Worm (Caenorhabditis elegans) whole organism, L3 larva: ENCODE results near the gene fbxa-139.
A peak's percentile ranks its signal among the peaks of the same experiment; 100 is the strongest.

Experiments
- aly-2 ChIP-seq: fragments of 150-350 bp; optimal IDR thresholded peaks from 2 replicates; lab custom pipeline; 2014; ENCODE audit warnings: missing biosample characterization, missing genetic modification characterization
- ama-1 ChIP-seq: fragments of 150-350 bp; optimal IDR thresholded peaks from 2 replicates; lab custom pipeline; 2018
- ceh-16 ChIP-seq: sonication (generic microtip); optimal IDR thresholded peaks from 2 replicates; lab custom pipeline; 2017; ENCODE audit warnings: missing biosample characterization, missing genetic modification characterization
- ceh-82 ChIP-seq: fragments of 150-350 bp; optimal IDR thresholded peaks from 2 replicates; lab custom pipeline; 2014; ENCODE audit warnings: missing biosample characterization, missing genetic modification characterization
- ceh-9 ChIP-seq: sonication (generic microtip); optimal IDR thresholded peaks from 2 replicates; lab custom pipeline; 2018; ENCODE audit warnings: missing biosample characterization, missing genetic modification characterization
- egl-27 ChIP-seq: sonication (generic microtip); optimal IDR thresholded peaks from 4 replicates; lab custom pipeline; 2017; ENCODE audit warnings: missing biosample characterization, missing genetic modification reagents, missing genetic modification characterization
- elt-1 ChIP-seq: fragments of 150-350 bp; optimal IDR thresholded peaks from 2 replicates; lab custom pipeline; 2014; ENCODE audit warnings: missing biosample characterization, missing genetic modification characterization
- elt-2 ChIP-seq: sonication (generic microtip); optimal IDR thresholded peaks from 2 replicates; lab custom pipeline; 2016; ENCODE audit warnings: missing genetic modification reagents, mild to moderate bottlenecking, missing genetic modification characterization, missing compliant biosample characterization
- elt-3 ChIP-seq, 3 experiments: fragments of 150-350 bp in 1 of 3; sonication (generic microtip) in 2 of 3; optimal IDR thresholded peaks; 2 replicates in 2 of 3; 4 replicates in 1 of 3; lab custom pipeline; 2014 to 2017; ENCODE audit warnings: missing biosample characterization in 3 of 3, missing genetic modification characterization in 3 of 3
- fkh-10 ChIP-seq: sonication (generic microtip); optimal IDR thresholded peaks from 2 replicates; lab custom pipeline; 2017; ENCODE audit warnings: missing biosample characterization, missing genetic modification reagents, missing genetic modification characterization
- fkh-2 ChIP-seq: fragments of 150-350 bp; optimal IDR thresholded peaks from 2 replicates; lab custom pipeline; 2014; ENCODE audit warnings: missing biosample characterization, missing genetic modification reagents, missing genetic modification characterization
- hmg-11 ChIP-seq: sonication (generic microtip); optimal IDR thresholded peaks from 2 replicates; lab custom pipeline; 2016; ENCODE audit warnings: missing genetic modification characterization, missing compliant biosample characterization
- lin-39 ChIP-seq: fragments of 150-350 bp; optimal IDR thresholded peaks from 2 replicates; lab custom pipeline; 2018; ENCODE audit warnings: missing biosample characterization, missing genetic modification reagents, missing genetic modification characterization
- mdl-1 ChIP-seq: fragments of 150-350 bp; optimal IDR thresholded peaks from 2 replicates; lab custom pipeline; 2014; ENCODE audit warnings: missing biosample characterization, missing genetic modification characterization
- mml-1 ChIP-seq: fragments of 150-350 bp; sonication (generic microtip); optimal IDR thresholded peaks from 3 replicates; lab custom pipeline; 2014; ENCODE audit warnings: missing biosample characterization, missing genetic modification characterization
- nfya-1 ChIP-seq: sonication (generic microtip); optimal IDR thresholded peaks from 2 replicates; lab custom pipeline; 2017; ENCODE audit warnings: missing genetic modification characterization, mild to moderate bottlenecking, missing compliant biosample characterization, antibody characterized with exemption, moderate library complexity; ENCODE audit not compliant: insufficient read depth
- nhr-23 ChIP-seq: fragments of 150-350 bp; optimal IDR thresholded peaks from 2 replicates; lab custom pipeline; 2014; ENCODE audit warnings: missing biosample characterization, missing genetic modification reagents, missing genetic modification characterization
- nhr-25 ChIP-seq: sonication (generic microtip); optimal IDR thresholded peaks from 2 replicates; lab custom pipeline; 2017; ENCODE audit warnings: missing biosample characterization, missing genetic modification characterization
- nhr-43 ChIP-seq: sonication (generic microtip); optimal IDR thresholded peaks from 2 replicates; lab custom pipeline; 2016; ENCODE audit warnings: mild to moderate bottlenecking, missing genetic modification characterization, missing compliant biosample characterization; ENCODE audit not compliant: poor library complexity, severe bottlenecking
- nhr-67 ChIP-seq: fragments of 150-350 bp; optimal IDR thresholded peaks from 2 replicates; lab custom pipeline; 2014; ENCODE audit warnings: missing biosample characterization, missing genetic modification characterization
- nhr-76 ChIP-seq: fragments of 150-350 bp; sonication (generic microtip); optimal IDR thresholded peaks from 5 replicates; lab custom pipeline; 2014; ENCODE audit warnings: missing biosample characterization, missing genetic modification characterization
- nhr-77 ChIP-seq: fragments of 150-350 bp; optimal IDR thresholded peaks from 2 replicates; lab custom pipeline; 2014; ENCODE audit warnings: missing biosample characterization, missing genetic modification characterization
- pha-4 ChIP-seq: fragments of 150-350 bp; optimal IDR thresholded peaks from 2 replicates; lab custom pipeline; 2014; ENCODE audit warnings: missing biosample characterization, missing genetic modification reagents, missing genetic modification characterization
- pqm-1 ChIP-seq: fragments of 150-350 bp; optimal IDR thresholded peaks from 2 replicates; lab custom pipeline; 2017; ENCODE audit warnings: missing biosample characterization, missing genetic modification characterization, inconsistent platforms
- skn-1 ChIP-seq: fragments of 150-350 bp; optimal IDR thresholded peaks from 2 replicates; lab custom pipeline; 2014; ENCODE audit warnings: missing biosample characterization, missing genetic modification characterization
- snpc-4 ChIP-seq: fragments of 150-350 bp; optimal IDR thresholded peaks from 2 replicates; lab custom pipeline; 2014; ENCODE audit warnings: missing biosample characterization, missing genetic modification characterization
- tbx-2 ChIP-seq: sonication (generic microtip); optimal IDR thresholded peaks from 2 replicates; lab custom pipeline; 2016; ENCODE audit warnings: mild to moderate bottlenecking, missing genetic modification characterization, missing compliant biosample characterization
- ztf-11 ChIP-seq: fragments of 150-350 bp; optimal IDR thresholded peaks from 2 replicates; lab custom pipeline; 2014; ENCODE audit warnings: missing biosample characterization, missing genetic modification characterization
- ztf-4 ChIP-seq: fragments of 150-350 bp; optimal IDR thresholded peaks from 2 replicates; lab custom pipeline; 2014; ENCODE audit warnings: missing biosample characterization, missing genetic modification characterization

The fbxa-139 gene

ce11 chrV:15563477-15563876 is 31.0 kb downstream of the fbxa-139 start:
- TF ChIP-seq fkh-10 (GFP tag; lab: Kevin White, UChicago) (peak; percentile 80), pqm-1 (no peak)
- TF ChIP-seq, all 47 proteins: peak for 1

ce11 chrV:15562541-15562940 is 31.9 kb downstream of the fbxa-139 start:
- TF ChIP-seq fkh-2 (tag; lab: Kevin White, UChicago) (no peak), mdl-1 (no peak), nfya-1 (peak; percentile 51), ceh-16 (tag; lab: Kevin White, UChicago) (no peak), pqm-1 (no peak)

DNA sequence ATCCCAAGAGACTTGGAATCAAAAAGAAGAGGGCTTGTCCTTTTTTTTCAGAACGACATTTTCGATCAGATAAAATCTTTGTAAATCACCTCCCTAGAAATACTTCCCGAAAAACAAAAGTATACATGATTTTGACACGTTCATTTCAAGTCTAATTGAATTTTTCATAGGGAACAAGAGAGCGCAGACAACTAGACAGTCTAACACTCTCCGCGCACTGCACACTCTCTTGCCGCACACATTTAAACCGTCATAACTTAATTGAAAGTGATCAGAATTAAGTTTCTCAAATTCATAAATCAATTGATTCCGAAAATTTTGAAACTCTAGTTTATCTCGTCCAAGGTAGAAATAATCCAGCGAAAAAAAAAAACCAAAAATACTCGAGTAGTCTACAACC is 34.7 kb downstream of the fbxa-139 start:
- no peak for TF ChIP-seq nhr-77
- TF ChIP-seq nhr-43 (tag; lab: Kevin White, UChicago) = no peak
- TF ChIP-seq elt-1 = peak; percentile 0
- TF ChIP-seq egl-27 = no peak
- no peak for TF ChIP-seq ztf-11 (tag; lab: Kevin White, UChicago)
- no peak for TF ChIP-seq tbx-2
- no peak for TF ChIP-seq lin-39 (tag; lab: Kevin White, UChicago)
- no peak for TF ChIP-seq nhr-67 (tag; lab: Kevin White, UChicago)

- TF ChIP-seq mml-1 (tag; lab: Kevin White, UChicago) (no peak), elt-3 (tag; optimal IDR thresholded peaks at IDR 0.05; lab: Kevin White, UChicago) (no peak), pha-4 (no peak), snpc-4 (tag; lab: Kevin White, UChicago) (no peak)
- TF ChIP-seq, all 47 proteins: peak for 0
Observed at ce11 chrV:15559047-15559446, 35.4 kb downstream of the fbxa-139 start, which contains the start of gene acr-18. TSS of gene acr-18 (minus strand) at chrV:15559147.

ce11 chrV:15553869-15554268 is 40.6 kb downstream of the fbxa-139 start:
- TF ChIP-seq nfya-1 = peak; percentile 38
- TF ChIP-seq pqm-1 = peak; percentile 16
- TF ChIP-seq ama-1 (lab: Kevin White, UChicago) = no peak
- peak; percentile 43 for TF ChIP-seq hmg-11 (tag; lab: Kevin White, UChicago)
- TF ChIP-seq mdl-1 = no peak
- no peak for TF ChIP-seq pha-4
- peak; percentile 6 for TF ChIP-seq elt-2 (tag; lab: Kevin White, UChicago)
- TF ChIP-seq nhr-43 (tag; lab: Kevin White, UChicago) = peak; percentile 20

DNA sequence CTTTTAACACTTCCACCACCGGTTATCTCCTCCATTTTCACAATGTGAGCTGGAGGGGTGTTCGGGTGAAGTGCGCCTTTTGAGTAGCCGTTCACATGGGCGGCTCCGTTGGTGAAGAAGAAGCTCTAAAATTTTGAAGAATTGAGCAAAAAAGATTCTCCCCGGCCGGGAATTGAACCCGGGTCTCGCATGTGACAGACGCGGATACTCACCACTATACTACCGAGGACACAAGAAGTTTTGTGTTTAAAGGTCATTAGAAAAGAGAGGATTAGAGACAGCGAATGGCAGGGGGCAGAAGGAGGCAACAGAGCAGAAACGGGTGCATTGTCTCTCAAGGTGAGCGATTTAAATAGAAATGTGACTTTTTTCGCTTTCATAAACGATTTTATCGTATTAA is 42.8 kb downstream of the fbxa-139 start:
- TF ChIP-seq ceh-9 (tag; lab: Kevin White, UChicago) (no peak), tbx-2 (peak; percentile 44), nhr-67 (tag; lab: Kevin White, UChicago) (no peak), nhr-25 (tag; lab: Kevin White, UChicago) (no peak), pqm-1 (peak; percentile 10), nhr-43 (tag; lab: Kevin White, UChicago) (peak; percentile 53), nhr-77 (no peak), hmg-11 (tag; lab: Kevin White, UChicago) (peak; percentile 63), snpc-4 (tag; lab: Kevin White, UChicago) (peak; percentile 11), lin-39 (tag; lab: Kevin White, UChicago) (peak; percentile 25), skn-1 (tag; lab: Kevin White, UChicago) (peak; percentile 17), nfya-1 (peak; percentile 52), nhr-76 (tag; lab: Kevin White, UChicago) (no peak), pha-4 (peak; percentile 44), elt-2 (tag; lab: Kevin White, UChicago) (peak; percentile 26)

DNA sequence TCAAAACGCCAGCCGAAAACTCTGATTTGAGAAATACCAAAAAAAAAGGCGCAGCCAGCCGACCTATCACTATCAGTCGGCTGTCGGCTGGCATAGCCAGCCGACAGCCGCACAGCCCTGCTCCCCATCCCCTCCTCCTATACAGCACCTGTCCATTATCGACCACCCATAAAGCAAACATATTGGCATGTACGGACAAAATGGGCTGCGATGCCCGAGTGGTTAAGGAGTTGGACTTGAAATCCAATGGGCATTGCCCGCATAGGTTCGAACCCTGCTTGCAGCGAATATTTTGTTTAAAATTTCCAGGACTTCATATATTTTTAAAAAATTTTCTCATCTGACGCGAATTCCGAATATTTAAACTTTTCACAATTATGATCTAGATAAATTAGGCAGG is 44.1 kb downstream of the fbxa-139 start:
- no peak for TF ChIP-seq elt-3 (tag; optimal IDR thresholded peaks at IDR 0.05; lab: Kevin White, UChicago)
- TF ChIP-seq ztf-4 = no peak
- no peak for TF ChIP-seq nhr-67 (tag; lab: Kevin White, UChicago)
- TF ChIP-seq nhr-23 (tag; lab: Kevin White, UChicago) = no peak
- TF ChIP-seq nhr-76 (tag; lab: Kevin White, UChicago) = no peak

DNA sequence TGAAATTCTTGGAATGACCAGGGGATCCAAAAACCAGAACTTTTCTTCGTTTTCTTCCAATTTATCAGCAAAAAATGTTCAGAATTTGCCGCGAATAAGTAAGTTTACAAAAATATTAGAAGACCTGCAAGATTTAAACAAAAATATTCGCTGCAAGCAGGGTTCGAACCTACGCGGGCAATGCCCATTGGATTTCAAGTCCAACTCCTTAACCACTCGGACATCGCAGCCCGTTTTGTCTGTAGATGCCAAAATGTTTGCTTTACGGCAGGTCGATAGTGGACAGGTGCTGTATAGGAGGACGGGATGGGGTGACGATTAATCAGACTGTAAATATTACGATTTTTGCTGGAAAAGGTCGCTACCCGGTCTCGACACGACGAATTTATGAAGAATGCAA is 46.7 kb downstream of the fbxa-139 start:
- TF ChIP-seq aly-2 (no peak), pha-4 (no peak), skn-1 (tag; lab: Kevin White, UChicago) (no peak), ceh-82 (tag; lab: Kevin White, UChicago) (no peak), nhr-43 (tag; lab: Kevin White, UChicago) (peak; percentile 39), nfya-1 (no peak)
